Fruit fly (Drosophila melanogaster): ENCODE results near the gene Mitofilin.

dm6 chr3R:21969828-21970227 is 53.3 kb downstream of the Mitofilin start:
- TF ChIP-seq CG12605 (GFP tag; IDR thresholded peaks at IDR 0.05): no peak
- TF ChIP-seq CG15710 (tag; optimal IDR thresholded peaks at IDR 0.05): no peak
- no peak for TF ChIP-seq Pif1B (GFP tag; optimal IDR thresholded peaks at IDR 0.05)
- no peak for TF ChIP-seq CG17806 (tag; optimal IDR thresholded peaks at IDR 0.05)

Measured in whole organism, pupa.